Worm (Caenorhabditis elegans) whole organism, early embryonic: Measurements from ENCODE around the gene C32D5.10.

Experiments used
- aly-1 ChIP-seq: sonication (generic microtip); optimal IDR thresholded peaks from 2 replicates; lab custom pipeline; 2016; ENCODE audit warnings: missing genetic modification characterization, missing compliant biosample characterization
- ama-1 ChIP-seq: fragments of 150-350 bp; optimal IDR thresholded peaks from 2 replicates; lab custom pipeline; 2014
- flt-1 ChIP-seq: fragments of 200-800 bp; sonication (Bioruptor generic); IDR thresholded peaks from 2 replicates; pipeline ENCODE4 v1.3.6; 2022; ENCODE audit warnings: missing genetic modification characterization, missing compliant biosample characterization
- hmbx-1 ChIP-seq: sonication (generic microtip); optimal IDR thresholded peaks from 2 replicates; lab custom pipeline; 2016; ENCODE audit warnings: mild to moderate bottlenecking, missing genetic modification characterization, missing compliant biosample characterization
- hnd-1 ChIP-seq: sonication (generic microtip); optimal IDR thresholded peaks from 2 replicates; lab custom pipeline; 2016; ENCODE audit warnings: missing genetic modification characterization, missing compliant biosample characterization
- pes-1 ChIP-seq: fragments of 200-800 bp; sonication (Bioruptor generic); IDR thresholded peaks from 2 replicates; pipeline ENCODE4 v1.3.6; 2022; ENCODE audit warnings: missing genetic modification reagents, missing genetic modification characterization, missing compliant biosample characterization
- scrt-1 ChIP-seq: fragments of 200-800 bp; sonication (Bioruptor generic); IDR thresholded peaks from 2 replicates; pipeline ENCODE4 v1.3.6; 2022; ENCODE audit warnings: missing genetic modification characterization, missing compliant biosample characterization
- tbx-11 ChIP-seq: fragments of 200-800 bp; sonication (Bioruptor generic); IDR thresholded peaks from 2 replicates; pipeline ENCODE4 v1.3.6; 2022; ENCODE audit warnings: missing genetic modification characterization, missing compliant biosample characterization
- tra-4 ChIP-seq: sonication (generic microtip); optimal IDR thresholded peaks from 2 replicates; lab custom pipeline; 2017; ENCODE audit warnings: missing genetic modification characterization, missing compliant biosample characterization

ce11 chrII:6345195-6346158, 6.3 kb downstream of the C32D5.10 start, which contains the start of gene C32D5.8:
- TF ChIP-seq hnd-1 (tag; lab: Kevin White, UChicago) (no peak), aly-1 (tag; lab: Kevin White, UChicago) (no peak), ama-1 (lab: Kevin White, UChicago) (no peak), scrt-1 (GFP tag; lab: Robert Waterston, UW) (no peak), flt-1 (no peak), hmbx-1 (tag; lab: Kevin White, UChicago) (no peak), pes-1 (GFP tag; lab: Robert Waterston, UW) (no peak), tbx-11 (GFP tag; lab: Robert Waterston, UW) (no peak), tra-4 (tag; lab: Kevin White, UChicago) (no peak)
